Fruit fly (Drosophila melanogaster) S2 (cell line): ENCODE results near the gene Nrg.

ENCODE experiments used
- CG8478 ChIP-seq: fragments of >200 bp; optimal IDR thresholded peaks from 2 replicates; lab custom pipeline; 2018
- CTCF ChIP-seq, 2 experiments: fragments of >200 bp; optimal IDR thresholded peaks; 2 replicates each; lab custom pipeline; 2018

- no peak for TF ChIP-seq CTCF (optimal IDR thresholded peaks at IDR 0.05; lab: Kevin White, UChicago)
- no peak for TF ChIP-seq CG8478 (lab: Kevin White, UChicago)
Measured at dm6 chrX:8491452-8492046, 25.6 kb upstream of the Nrg start.
